Fruit fly (Drosophila melanogaster): ENCODE results near the gene Pomp.

The Pomp gene

dm6 chr2L:20802839-20803238, 15.4 kb downstream of the Pomp start (continued):
- TF ChIP-seq CG3919 (GFP tag; optimal IDR thresholded peaks at IDR 0.05) (no peak), Eip93F (GFP tag; optimal IDR thresholded peaks at IDR 0.05) (no peak), Eip75B (GFP tag; optimal IDR thresholded peaks at IDR 0.05) (no peak), svp (GFP tag) (no peak), CG6792 (GFP tag; optimal IDR thresholded peaks at IDR 0.05) (no peak), CG6163 (GFP tag; IDR thresholded peaks at IDR 0.05) (peak; percentile 42; the same call in 1 of the 3 replicates), CG16779 (tag; optimal IDR thresholded peaks at IDR 0.05) (no peak), ss (GFP tag; optimal IDR thresholded peaks at IDR 0.05) (no peak), Eip78C (GFP tag) (peak; percentile 73), Sox14 (GFP tag; optimal IDR thresholded peaks at IDR 0.05) (no peak), CG6854 (GFP tag; optimal IDR thresholded peaks at IDR 0.05) (no peak), cyc (GFP tag; optimal IDR thresholded peaks at IDR 0.05) (no peak), CG11902 (GFP tag; optimal IDR thresholded peaks at IDR 0.05) (no peak), pdm3 (GFP tag; optimal IDR thresholded peaks at IDR 0.05) (no peak), Blimp-1 (GFP tag; optimal IDR thresholded peaks at IDR 0.05) (no peak), CG8632 (GFP tag; optimal IDR thresholded peaks at IDR 0.05) (no peak), vri (GFP tag; optimal IDR thresholded peaks at IDR 0.05) (no peak), CG3032 (tag; optimal IDR thresholded peaks at IDR 0.05) (no peak), Ets96B (tag; optimal IDR thresholded peaks at IDR 0.05) (no peak), CG4318 (GFP tag; optimal IDR thresholded peaks at IDR 0.05) (no peak), CG8319 (GFP tag; optimal IDR thresholded peaks at IDR 0.05) (no peak)

- peak; percentile 57 for TF ChIP-seq CG7368 (GFP tag; optimal IDR thresholded peaks at IDR 0.05)
- TF ChIP-seq Lpt (GFP tag; optimal IDR thresholded peaks at IDR 0.05): no peak
- no peak for TF ChIP-seq CG34406 (GFP tag; optimal IDR thresholded peaks at IDR 0.05)
- no peak for TF ChIP-seq Hr4 (GFP tag; optimal IDR thresholded peaks at IDR 0.05)
- peak; percentile 19 for TF ChIP-seq vri (GFP tag; optimal IDR thresholded peaks at IDR 0.05)
- TF ChIP-seq cyc (GFP tag; optimal IDR thresholded peaks at IDR 0.05): no peak
- TF ChIP-seq CG11294 (GFP tag; IDR thresholded peaks at IDR 0.05): no peak
- no peak for TF ChIP-seq CG6854 (GFP tag; optimal IDR thresholded peaks at IDR 0.05)
- TF ChIP-seq CG6163 (GFP tag; IDR thresholded peaks at IDR 0.05): peak; percentile 50; the same call in 1 of the 3 replicates
- peak; percentile 74 for TF ChIP-seq svp (GFP tag)
- TF ChIP-seq Sox15 (GFP tag; optimal IDR thresholded peaks at IDR 0.05): no peak
- no peak for TF ChIP-seq CG10669 (GFP tag; optimal IDR thresholded peaks at IDR 0.05)
- no peak for TF ChIP-seq Eip75B (GFP tag; optimal IDR thresholded peaks at IDR 0.05)
Measured at dm6 chr2L:20803733-20804164, 16.3 kb downstream of the Pomp start.

dm6 chr2L:20805624-20806339, 18.3 kb downstream of the Pomp start:
- TF ChIP-seq achi (GFP tag; optimal IDR thresholded peaks at IDR 0.05) (peak; percentile 71), Eip78C (GFP tag) (peak; percentile 88), CG15336 (GFP tag; IDR thresholded peaks at IDR 0.05) (peak; percentile 84), CG1621 (tag; optimal IDR thresholded peaks at IDR 0.05) (peak; percentile 31), pdm3 (GFP tag; optimal IDR thresholded peaks at IDR 0.05) (peak; percentile 68), CG9139 (GFP tag; optimal IDR thresholded peaks at IDR 0.05) (peak; percentile 12), Gug (GFP tag; IDR thresholded peaks at IDR 0.05) (peak; percentile 63), Blimp-1 (GFP tag; optimal IDR thresholded peaks at IDR 0.05) (peak; percentile 34), fd59A (GFP tag; optimal IDR thresholded peaks at IDR 0.05) (peak; percentile 16), spab (GFP tag; optimal IDR thresholded peaks at IDR 0.05) (peak; percentile 26), cyc (GFP tag; optimal IDR thresholded peaks at IDR 0.05) (peak; percentile 62), Smox (GFP tag; optimal IDR thresholded peaks at IDR 0.05) (peak; percentile 73), Eip93F (GFP tag; optimal IDR thresholded peaks at IDR 0.05) (peak; percentile 52), CG11762 (GFP tag; optimal IDR thresholded peaks at IDR 0.05; ENCODE audit: insufficient read depth) (peak; percentile 4), CG11902 (GFP tag; optimal IDR thresholded peaks at IDR 0.05) (peak; percentile 60), CG6163 (GFP tag; IDR thresholded peaks at IDR 0.05) (peak; percentile 76), CG32006 (GFP tag; optimal IDR thresholded peaks at IDR 0.05) (peak; percentile 78), Sox14 (GFP tag; optimal IDR thresholded peaks at IDR 0.05) (peak; percentile 65), CG16779 (tag; optimal IDR thresholded peaks at IDR 0.05) (peak; percentile 49), OdsH (GFP tag; optimal IDR thresholded peaks at IDR 0.05) (peak; percentile 73), CG10669 (GFP tag; optimal IDR thresholded peaks at IDR 0.05) (peak; percentile 62), Sox102F (GFP tag; optimal IDR thresholded peaks at IDR 0.05) (peak; percentile 78), CG6854 (GFP tag; optimal IDR thresholded peaks at IDR 0.05) (no peak), Ets21C (GFP tag; optimal IDR thresholded peaks at IDR 0.05) (peak; percentile 15), CG10631 (GFP tag; optimal IDR thresholded peaks at IDR 0.05) (peak; percentile 69), Hr4 (GFP tag; optimal IDR thresholded peaks at IDR 0.05) (peak; percentile 72), CG8632 (GFP tag; optimal IDR thresholded peaks at IDR 0.05) (peak; percentile 49), lz (GFP tag; optimal IDR thresholded peaks at IDR 0.05) (peak; percentile 68), CG6792 (GFP tag; optimal IDR thresholded peaks at IDR 0.05) (peak; percentile 67), CG3919 (GFP tag; optimal IDR thresholded peaks at IDR 0.05) (peak; percentile 73), Hr39 (GFP tag; optimal IDR thresholded peaks at IDR 0.05) (peak; percentile 55), ss (GFP tag; optimal IDR thresholded peaks at IDR 0.05) (peak; percentile 17 to 56)

Data from whole organism, prepupa.